Worm (Caenorhabditis elegans): ENCODE measurements around the gene F55A11.7.

ce11 chrV:11755848-11756247, 31.4 kb downstream of the F55A11.7 start:
- TF ChIP-seq pha-4 (tag; optimal IDR thresholded peaks at IDR 0.05) (no peak), unc-62 (GFP tag; optimal IDR thresholded peaks at IDR 0.05) (no peak), elt-3 (tag; optimal IDR thresholded peaks at IDR 0.05) (no peak), nhr-12 (tag; optimal IDR thresholded peaks at IDR 0.05) (no peak), fos-1 (tag; optimal IDR thresholded peaks at IDR 0.05) (no peak), elt-2 (tag; optimal IDR thresholded peaks at IDR 0.05) (peak; percentile 64), tbx-2 (tag; optimal IDR thresholded peaks at IDR 0.05) (no peak), eor-1 (tag; optimal IDR thresholded peaks at IDR 0.05) (no peak)

All from whole organism, L3 larva.